Worm (Caenorhabditis elegans): ENCODE data around the gene Y62E10A.6.

DNA sequence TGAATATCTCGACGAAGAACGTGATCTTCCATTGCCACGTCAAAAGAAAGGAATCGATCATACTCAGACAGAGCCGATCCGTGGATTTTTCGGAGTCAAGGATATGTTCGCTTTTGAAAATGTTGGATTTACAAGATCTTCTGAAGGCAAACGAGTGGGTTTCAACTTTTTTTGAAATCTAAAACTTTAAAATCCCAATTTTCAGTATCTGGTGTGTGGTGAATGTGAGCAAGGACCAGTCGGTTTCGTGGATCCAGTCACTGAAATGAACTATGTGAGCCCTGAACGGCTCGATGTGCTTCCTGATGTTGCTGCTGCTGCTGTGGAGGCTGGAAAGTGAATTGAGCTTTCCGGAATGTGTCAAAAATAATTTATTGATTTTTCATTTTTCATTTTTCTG, 15.1 kb downstream of the Y62E10A.6 start, which contains the start of gene lsm-3:
- TF ChIP-seq sem-2 (GFP tag; optimal IDR thresholded peaks at IDR 0.05) (no peak), bed-3 (GFP tag; optimal IDR thresholded peaks at IDR 0.05) (no peak), ztf-11 (tag; optimal IDR thresholded peaks at IDR 0.05) (no peak), flh-1 (GFP tag; optimal IDR thresholded peaks at IDR 0.05) (no peak), nhr-76 (tag; optimal IDR thresholded peaks at IDR 0.05) (no peak), ces-1 (GFP tag; optimal IDR thresholded peaks at IDR 0.05) (no peak), nhr-237 (tag; optimal IDR thresholded peaks at IDR 0.05) (no peak), elt-3 (tag; optimal IDR thresholded peaks at IDR 0.05) (no peak), nhr-28 (tag; optimal IDR thresholded peaks at IDR 0.05) (no peak), elt-1 (tag; optimal IDR thresholded peaks at IDR 0.05; ENCODE audit: borderline replicate concordance, insufficient read depth) (no peak), sptf-1 (tag; optimal IDR thresholded peaks at IDR 0.05) (no peak), nhr-12 (tag; optimal IDR thresholded peaks at IDR 0.05) (no peak)
